Worm (Caenorhabditis elegans): ENCODE data around the gene C14C11.4.

Gene C14C11.4

DNA sequence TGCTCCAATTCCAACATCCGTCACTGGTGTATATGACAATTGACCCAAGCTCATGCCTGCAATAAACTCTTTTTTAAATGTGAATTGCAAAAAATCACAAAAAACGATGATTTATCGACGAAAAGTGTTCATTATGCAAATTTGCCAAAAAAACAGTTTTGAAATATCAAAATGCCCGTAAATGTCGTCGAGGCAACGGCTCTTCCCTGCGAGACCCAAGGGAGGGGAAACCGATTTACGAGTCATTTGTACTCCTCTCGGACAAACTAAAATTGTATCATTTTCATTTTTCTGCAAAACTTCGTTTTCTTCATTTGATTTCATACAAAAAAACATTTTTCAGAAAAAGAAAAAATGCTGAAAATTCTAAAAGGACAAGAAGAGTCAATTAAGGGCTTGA, 37.1 kb downstream of the C14C11.4 start, which contains the start of the genes hmgs-1 and F25B4.4 (continued):
- TF ChIP-seq F57A8.1 (GFP tag; optimal IDR thresholded peaks at IDR 0.05) (no peak), Y67H2A.10 (GFP tag; conservative IDR thresholded peaks at IDR 0.05) (no peak), attf-3 (GFP tag; conservative IDR thresholded peaks at IDR 0.05) (peak; percentile 64; the same call in 1 of the 2 replicates), gei-17 (GFP tag; optimal IDR thresholded peaks at IDR 0.05) (peak; percentile 23), C17E4.6 (GFP tag; IDR thresholded peaks at IDR 0.05) (no peak), Y95B8A.8 (GFP tag; IDR thresholded peaks at IDR 0.05) (peak; percentile 43; the same call in 1 of the 2 replicates), die-1 (tag; optimal IDR thresholded peaks at IDR 0.05) (no peak), hmg-20 (GFP tag; IDR thresholded peaks at IDR 0.05) (peak; percentile 47; the same call in 1 of the 2 replicates), B0019.2 (GFP tag; conservative IDR thresholded peaks at IDR 0.05) (peak; percentile 86), ztf-28 (GFP tag; IDR thresholded peaks at IDR 0.05) (0 out of 2 replicates have a peak, but pooled peaks have one; percentile 54), hsf-1 (GFP tag; IDR thresholded peaks at IDR 0.05) (peak; percentile 27; the same call in 1 of the 2 replicates), lin-40 (tag; optimal IDR thresholded peaks at IDR 0.05) (peak; percentile 84), cebp-2 (GFP tag; IDR thresholded peaks at IDR 0.05) (no peak), ztf-22 (GFP tag; optimal IDR thresholded peaks at IDR 0.05) (no peak), B0035.1 (tag; optimal IDR thresholded peaks at IDR 0.05) (no peak), lag-1 (GFP tag; IDR thresholded peaks at IDR 0.05) (no peak), lin-35 (GFP tag; optimal IDR thresholded peaks at IDR 0.05) (peak in 2 of 3 experiments; percentile 39 to 85), fkh-3 (tag; optimal IDR thresholded peaks at IDR 0.05) (no peak), snpc-1.3 (tag; optimal IDR thresholded peaks at IDR 0.05; ENCODE audit: insufficient read depth) (peak; percentile 72), aptf-3 (GFP tag; IDR thresholded peaks at IDR 0.05) (no peak), chd-7 (tag; optimal IDR thresholded peaks at IDR 0.05) (no peak), repo-1 (tag; optimal IDR thresholded peaks at IDR 0.05) (no peak), ZK185.1 (tag; optimal IDR thresholded peaks at IDR 0.05; ENCODE audit: poor library complexity, severe bottlenecking) (peak; percentile 58), nfyb-1 (GFP tag; IDR thresholded peaks at IDR 0.05) (peak; percentile 84), rcor-1 (GFP tag; IDR thresholded peaks at IDR 0.05) (peak; percentile 78), atf-7 (tag; optimal IDR thresholded peaks at IDR 0.05) (no peak), lir-1 (GFP tag; conservative IDR thresholded peaks at IDR 0.05) (no peak; the same call in 1 of the 2 replicates), ceh-100 (GFP tag; IDR thresholded peaks at IDR 0.05) (0 out of 2 replicates have a peak, but pooled peaks have one; percentile 21), B0336.3 (GFP tag; IDR thresholded peaks at IDR 0.05) (peak; percentile 28; the same call in 1 of the 2 replicates), ceh-27 (GFP tag; optimal IDR thresholded peaks at IDR 0.05) (peak; percentile 73), K12H6.12 (tag; optimal IDR thresholded peaks at IDR 0.05) (peak; percentile 88), Y53G8AR.9 (GFP tag; conservative IDR thresholded peaks at IDR 0.05) (peak; percentile 56; the same call in 1 of the 2 replicates), nfya-1 (tag; optimal IDR thresholded peaks at IDR 0.05; ENCODE audit: borderline replicate concordance, insufficient read depth) (no peak)

ce11 chrV:5687115-5687979, 39.9 kb downstream of the C14C11.4 start, which contains the start of gene F25B4.7:
F25B4.7 (minus strand) TSS chrV:5687226.
- TF ChIP-seq attf-6 (GFP tag; IDR thresholded peaks at IDR 0.05) (no peak), chd-7 (tag; optimal IDR thresholded peaks at IDR 0.05) (no peak), F57C9.4 (tag; optimal IDR thresholded peaks at IDR 0.05) (no peak), lin-26 (GFP tag; IDR thresholded peaks at IDR 0.05) (no peak), nhr-80 (tag; optimal IDR thresholded peaks at IDR 0.05) (peak; percentile 9), F39B2.1 (GFP tag; IDR thresholded peaks at IDR 0.05) (no peak), mxl-1 (tag; optimal IDR thresholded peaks at IDR 0.05) (no peak), nhr-27 (tag; optimal IDR thresholded peaks at IDR 0.05) (no peak), gei-17 (GFP tag; optimal IDR thresholded peaks at IDR 0.05) (no peak), hmg-1.2 (GFP tag; IDR thresholded peaks at IDR 0.05) (peak; percentile 78; the same call in 1 of the 2 replicates), egrh-3 (GFP tag; IDR thresholded peaks at IDR 0.05) (no peak), athp-1 (tag; optimal IDR thresholded peaks at IDR 0.05) (no peak), rec-8 (tag; optimal IDR thresholded peaks at IDR 0.05) (no peak), F33H1.4 (GFP tag; IDR thresholded peaks at IDR 0.05) (no peak), snpc-1.3 (tag; optimal IDR thresholded peaks at IDR 0.05; ENCODE audit: insufficient read depth) (no peak), mcd-1 (GFP tag; IDR thresholded peaks at IDR 0.05) (peak; percentile 6; the same call in 1 of the 2 replicates)
